Worm (Caenorhabditis elegans): ENCODE results near the gene srab-16.

DNA sequence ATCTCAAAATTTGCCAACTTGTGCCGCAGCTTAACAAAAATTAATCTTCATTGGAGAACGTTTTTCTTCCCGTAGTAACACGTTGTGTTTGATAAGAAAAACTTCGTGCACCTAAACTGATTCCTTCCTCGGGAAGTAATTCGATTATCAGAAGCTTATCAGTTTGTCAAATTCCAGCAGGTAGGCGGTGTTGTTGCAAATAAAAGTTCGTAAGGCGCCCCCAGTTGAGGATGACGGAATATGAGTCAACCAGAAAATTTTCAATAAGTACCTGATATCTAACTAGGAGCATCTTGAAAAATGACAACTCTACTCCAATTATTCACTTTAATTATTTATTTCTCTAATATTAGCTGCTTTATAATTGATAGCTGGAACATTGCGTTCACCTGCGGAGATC lies 40.7 kb upstream of the srab-16 start, which contains the start of gene C05E4.7:
- TF ChIP-seq pes-1 (GFP tag; IDR thresholded peaks at IDR 0.05), result no peak
- TF ChIP-seq ama-1 (optimal IDR thresholded peaks at IDR 0.05), result no peak
- no peak for TF ChIP-seq flt-1 (GFP tag; IDR thresholded peaks at IDR 0.05)
- TF ChIP-seq hmg-4 (GFP tag; optimal IDR thresholded peaks at IDR 0.05), result no peak
- no peak for TF ChIP-seq aly-1 (tag; optimal IDR thresholded peaks at IDR 0.05)
- TF ChIP-seq F13C5.2 (tag; optimal IDR thresholded peaks at IDR 0.05), result no peak
- TF ChIP-seq scrt-1 (GFP tag; IDR thresholded peaks at IDR 0.05), result no peak
- no peak for TF ChIP-seq B0310.2 (tag; optimal IDR thresholded peaks at IDR 0.05)
- no peak for TF ChIP-seq ets-7 (tag; optimal IDR thresholded peaks at IDR 0.05)
- no peak for TF ChIP-seq hnd-1 (tag; optimal IDR thresholded peaks at IDR 0.05)
- TF ChIP-seq tbx-11 (GFP tag; IDR thresholded peaks at IDR 0.05), result no peak

All from whole organism, early embryonic.